Worm (Caenorhabditis elegans) whole organism, young adult: ENCODE data around the gene hlh-11.

Experiments
- B0261.1 ChIP-seq: sonication (generic microtip); optimal IDR thresholded peaks from 2 replicates; lab custom pipeline; 2016; ENCODE audit warnings: mild to moderate bottlenecking, missing genetic modification characterization, moderate library complexity, missing compliant biosample characterization
- F10E7.11 ChIP-seq: sonication (generic microtip); optimal IDR thresholded peaks from 2 replicates; lab custom pipeline; 2017; ENCODE audit warnings: mild to moderate bottlenecking, missing genetic modification characterization, moderate library complexity, missing compliant biosample characterization
- F33H1.4 ChIP-seq: fragments of 200-800 bp; sonication (Bioruptor generic); IDR thresholded peaks from 2 replicates; pipeline ENCODE4 v1.3.6; 2022; ENCODE audit warnings: missing genetic modification reagents, missing genetic modification characterization, missing compliant biosample characterization
- F37B4.10 ChIP-seq: fragments of 200-800 bp; sonication (Bioruptor generic); IDR thresholded peaks from 2 replicates; pipeline ENCODE4 v1.3.6; 2022; ENCODE audit warnings: missing genetic modification characterization, missing compliant biosample characterization
- F39B2.1 ChIP-seq: fragments of 200-800 bp; sonication (Bioruptor generic); IDR thresholded peaks from 2 replicates; pipeline ENCODE4 v1.3.6; 2022; ENCODE audit warnings: missing genetic modification reagents, missing genetic modification characterization, missing compliant biosample characterization
- F49E8.2 ChIP-seq: sonication (generic microtip); optimal IDR thresholded peaks from 3 replicates; lab custom pipeline; 2017; ENCODE audit warnings: missing genetic modification characterization, mild to moderate bottlenecking, missing compliant biosample characterization, antibody characterized with exemption, moderate library complexity; ENCODE audit not compliant: insufficient read depth
- F52B5.7 ChIP-seq: sonication (generic microtip); optimal IDR thresholded peaks from 2 replicates; lab custom pipeline; 2016; ENCODE audit warnings: mild to moderate bottlenecking, missing genetic modification characterization, missing compliant biosample characterization
- F55B11.4 ChIP-seq: sonication (generic microtip); optimal IDR thresholded peaks from 2 replicates; lab custom pipeline; 2016; ENCODE audit warnings: missing compliant biosample characterization, missing genetic modification characterization, borderline replicate concordance; ENCODE audit not compliant: insufficient read depth
- T07F8.4 ChIP-seq: sonication (generic microtip); optimal IDR thresholded peaks from 2 replicates; lab custom pipeline; 2016; ENCODE audit warnings: mild to moderate bottlenecking, missing genetic modification characterization, moderate library complexity, missing compliant biosample characterization
- Y56A3A.18 ChIP-seq: fragments of 200-800 bp; sonication (Bioruptor generic); IDR thresholded peaks from 2 replicates; pipeline ENCODE4 v1.3.6; 2022; ENCODE audit warnings: missing genetic modification reagents, missing genetic modification characterization, missing compliant biosample characterization
- akir-1 ChIP-seq: fragments of 200-800 bp; sonication (Bioruptor generic); optimal IDR thresholded peaks from 2 replicates; lab custom pipeline; 2018; ENCODE audit warnings: mild to moderate bottlenecking, missing genetic modification characterization, moderate library complexity, missing compliant biosample characterization
- attf-3 ChIP-seq: fragments of 200-800 bp; sonication (Bioruptor generic); conservative IDR thresholded peaks from 2 replicates; pipeline ENCODE4 v1.3.6; 2022; ENCODE audit warnings: missing genetic modification reagents, missing genetic modification characterization, missing compliant biosample characterization
- ceh-58 ChIP-seq: fragments of 200-800 bp; sonication (Bioruptor generic); IDR thresholded peaks from 2 replicates; pipeline ENCODE4 v1.3.6; 2022; ENCODE audit warnings: missing genetic modification characterization, missing compliant biosample characterization
- ceh-79 ChIP-seq: sonication (generic microtip); optimal IDR thresholded peaks from 2 replicates; lab custom pipeline; 2017; ENCODE audit warnings: mild to moderate bottlenecking, missing genetic modification characterization, missing compliant biosample characterization
- dpff-1 ChIP-seq: sonication (generic microtip); optimal IDR thresholded peaks from 2 replicates; lab custom pipeline; 2017; ENCODE audit warnings: mild to moderate bottlenecking, missing genetic modification characterization, missing compliant biosample characterization
- egrh-3 ChIP-seq: fragments of 200-800 bp; sonication (Bioruptor generic); IDR thresholded peaks from 2 replicates; pipeline ENCODE4 v1.3.6; 2022; ENCODE audit warnings: missing genetic modification reagents, missing genetic modification characterization, missing compliant biosample characterization
- ets-4 ChIP-seq: fragments of 200-800 bp; sonication (Bioruptor generic); optimal IDR thresholded peaks from 2 replicates; lab custom pipeline; 2018; ENCODE audit warnings: mild to moderate bottlenecking, missing genetic modification characterization, missing compliant biosample characterization
- gei-17 ChIP-seq: fragments of 200-800 bp; sonication (Bioruptor generic); optimal IDR thresholded peaks from 2 replicates; lab custom pipeline; 2018; ENCODE audit warnings: mild to moderate bottlenecking, missing genetic modification characterization, missing compliant biosample characterization
- him-1 ChIP-seq: sonication (generic microtip); optimal IDR thresholded peaks from 2 replicates; lab custom pipeline; 2016; ENCODE audit warnings: missing genotype, missing genetic modification reagents, missing genetic modification characterization, missing compliant biosample characterization
- hmg-1.2 ChIP-seq: fragments of 200-800 bp; sonication (Bioruptor generic); IDR thresholded peaks from 2 replicates; pipeline ENCODE4 v1.3.6; 2022; ENCODE audit warnings: missing genetic modification reagents, missing genetic modification characterization, missing compliant biosample characterization
- hsf-1 ChIP-seq: fragments of 200-800 bp; sonication (Bioruptor generic); IDR thresholded peaks from 2 replicates; pipeline ENCODE4 v1.3.6; 2022; ENCODE audit warnings: missing genetic modification reagents, missing genetic modification characterization, missing compliant biosample characterization
- lag-1 ChIP-seq: fragments of 200-800 bp; sonication (Bioruptor generic); IDR thresholded peaks from 2 replicates; pipeline ENCODE4 v1.3.6; 2022; ENCODE audit warnings: missing genetic modification reagents, missing genetic modification characterization, missing compliant biosample characterization
- lin-26 ChIP-seq: fragments of 200-800 bp; sonication (Bioruptor generic); IDR thresholded peaks from 2 replicates; pipeline ENCODE4 v1.3.6; 2022; ENCODE audit warnings: missing genetic modification reagents, missing genetic modification characterization, missing compliant biosample characterization
- lin-35 ChIP-seq, 3 experiments: fragments of 150-350 bp in 2 of 3; sonication (generic microtip) in 1 of 3; optimal IDR thresholded peaks; 2 replicates each; lab custom pipeline; 2014 to 2018; ENCODE audit warnings: missing biosample characterization in 3 of 3, missing genetic modification characterization in 3 of 3, missing genetic modification reagents in 3 of 3
- lir-1 ChIP-seq: fragments of 200-800 bp; sonication (Bioruptor generic); conservative IDR thresholded peaks from 2 replicates; pipeline ENCODE4 v1.3.6; 2022; ENCODE audit warnings: missing genetic modification reagents, missing genetic modification characterization, missing compliant biosample characterization
- mel-28 ChIP-seq: sonication (generic microtip); optimal IDR thresholded peaks from 2 replicates; lab custom pipeline; 2016; ENCODE audit warnings: borderline replicate concordance, mild to moderate bottlenecking, missing genetic modification characterization, missing compliant biosample characterization
- nhr-120 ChIP-seq: fragments of 200-800 bp; sonication (Bioruptor generic); IDR thresholded peaks from 2 replicates; pipeline ENCODE4 v1.3.6; 2022; ENCODE audit warnings: missing genetic modification characterization, missing compliant biosample characterization
- nhr-90 ChIP-seq: sonication (generic microtip); optimal IDR thresholded peaks from 2 replicates; lab custom pipeline; 2016; ENCODE audit warnings: missing genotype, mild to moderate bottlenecking, missing genetic modification characterization, missing compliant biosample characterization
- pha-4 ChIP-seq: fragments of 150-350 bp; sonication (generic microtip); optimal IDR thresholded peaks from 2 replicates; lab custom pipeline; 2014; ENCODE audit warnings: missing biosample characterization, missing genetic modification reagents, missing genetic modification characterization
- sea-2 ChIP-seq: fragments of 200-800 bp; sonication (Bioruptor generic); IDR thresholded peaks from 2 replicates; pipeline ENCODE4 v1.3.6; 2022; ENCODE audit warnings: missing genetic modification characterization, missing compliant biosample characterization
- snpc-4 ChIP-seq, 5 experiments: fragments of 150-350 bp in 1 of 5; sonication (generic microtip) in 4 of 5; optimal IDR thresholded peaks; 2 replicates each; lab custom pipeline; 2014 to 2018; ENCODE audit warnings: missing genetic modification characterization in 5 of 5, missing biosample characterization in 3 of 5, antibody characterized with exemption in 2 of 5, mild to moderate bottlenecking in 2 of 5, missing compliant biosample characterization in 2 of 5, missing genotype in 2 of 5, moderate library complexity in 2 of 5, missing genetic modification reagents in 1 of 5
- tbp1 ChIP-seq: fragments of 200-800 bp; sonication (Bioruptor generic); optimal IDR thresholded peaks from 2 replicates; lab custom pipeline; 2018; ENCODE audit warnings: mild to moderate bottlenecking, missing genetic modification characterization, missing compliant biosample characterization
- tlf-1 ChIP-seq: fragments of 200-800 bp; sonication (Bioruptor generic); optimal IDR thresholded peaks from 2 replicates; lab custom pipeline; 2018; ENCODE audit warnings: mild to moderate bottlenecking, missing genetic modification characterization, missing compliant biosample characterization
- unc-130 ChIP-seq: sonication (generic microtip); optimal IDR thresholded peaks from 2 replicates; lab custom pipeline; 2016; ENCODE audit warnings: missing genetic modification reagents, missing genetic modification characterization, missing compliant biosample characterization
- unc-62 ChIP-seq: fragments of 150-350 bp; optimal IDR thresholded peaks from 2 replicates; lab custom pipeline; 2014; ENCODE audit warnings: missing biosample characterization, missing genetic modification reagents, missing genetic modification characterization
- zfh-2 ChIP-seq: fragments of 200-800 bp; sonication (Bioruptor generic); conservative IDR thresholded peaks from 2 replicates; pipeline ENCODE4 v1.3.6; 2022; ENCODE audit warnings: missing genetic modification reagents, missing genetic modification characterization, missing compliant biosample characterization
- zim-3 ChIP-seq: sonication (generic microtip); optimal IDR thresholded peaks from 2 replicates; lab custom pipeline; 2017; ENCODE audit warnings: mild to moderate bottlenecking, missing genetic modification characterization, moderate library complexity, missing compliant biosample characterization
- ztf-3 ChIP-seq: fragments of 200-800 bp; sonication (Bioruptor generic); optimal IDR thresholded peaks from 2 replicates; lab custom pipeline; 2018; ENCODE audit warnings: mild to moderate bottlenecking, missing genetic modification characterization, missing compliant biosample characterization

The hlh-11 gene

ce11 chrIII:9639281-9640050, 20.0 kb downstream of the hlh-11 start:
- TF ChIP-seq egrh-3 (GFP tag; lab: Robert Waterston, UW) (peak; percentile 38; the same call in 1 of the 2 replicates), snpc-4 (GFP tag; optimal IDR thresholded peaks at IDR 0.05; lab: Kevin White, UChicago) (no peak), snpc-4 (tag; optimal IDR thresholded peaks at IDR 0.05; lab: Kevin White, UChicago) (no peak), lir-1 (GFP tag; lab: Robert Waterston, UW) (no peak), zfh-2 (GFP tag; lab: Robert Waterston, UW) (peak; percentile 85), lin-26 (GFP tag; lab: Robert Waterston, UW) (no peak), mel-28 (tag; lab: Kevin White, UChicago) (no peak)
- TF ChIP-seq, all 124 proteins: peak for 2

ce11 chrIII:9642110-9642509, 22.6 kb downstream of the hlh-11 start:
- TF ChIP-seq zfh-2 (GFP tag; lab: Robert Waterston, UW) = 0 out of 2 replicates have a peak, but pooled peaks have one; percentile 44
- no peak for TF ChIP-seq F33H1.4 (GFP tag; lab: Robert Waterston, UW)
- TF ChIP-seq, all 124 proteins: peak for 1

ce11 chrIII:9645099-9645498, 25.6 kb downstream of the hlh-11 start:
- TF ChIP-seq lin-35 (GFP tag; optimal IDR thresholded peaks at IDR 0.05; lab: Kevin White, UChicago) = no peak
- TF ChIP-seq attf-3 (GFP tag; lab: Robert Waterston, UW) = no peak
- TF ChIP-seq pha-4 (tag; lab: Kevin White, UChicago) = no peak
- TF ChIP-seq lin-26 (GFP tag; lab: Robert Waterston, UW) = no peak
- no peak for TF ChIP-seq akir-1 (GFP tag; lab: Kevin White, UChicago)
- TF ChIP-seq F49E8.2 (tag; lab: Kevin White, UChicago) = no peak
- no peak for TF ChIP-seq B0261.1 (tag; lab: Kevin White, UChicago)
- no peak for TF ChIP-seq ets-4 (GFP tag; lab: Kevin White, UChicago)
- TF ChIP-seq F55B11.4 (tag; lab: Kevin White, UChicago) = no peak
- TF ChIP-seq him-1 (tag; lab: Kevin White, UChicago) = no peak
- TF ChIP-seq unc-62 (GFP tag; lab: Kevin White, UChicago) = no peak
- TF ChIP-seq F10E7.11 (tag; lab: Kevin White, UChicago) = no peak

- TF ChIP-seq ceh-79 (tag; lab: Kevin White, UChicago) (no peak), gei-17 (GFP tag; lab: Kevin White, UChicago) (no peak), F39B2.1 (GFP tag; lab: Robert Waterston, UW) (no peak), F52B5.7 (tag; lab: Kevin White, UChicago) (no peak), tbp1 (no peak), T07F8.4 (no peak), hsf-1 (GFP tag; lab: Robert Waterston, UW) (no peak), tlf-1 (GFP tag; lab: Kevin White, UChicago) (no peak), unc-130 (GFP tag; lab: Kevin White, UChicago) (no peak), ceh-58 (GFP tag; lab: Robert Waterston, UW) (no peak)
These were observed 27.0 kb downstream of the hlh-11 start for ce11 chrIII:9646440-9647021.

- TF ChIP-seq nhr-120 (GFP tag; lab: Robert Waterston, UW) (no peak), sea-2 (GFP tag; lab: Robert Waterston, UW) (no peak), lin-35 (GFP tag; optimal IDR thresholded peaks at IDR 0.05; lab: Kevin White, UChicago) (no peak), F37B4.10 (GFP tag; lab: Robert Waterston, UW) (no peak), nhr-90 (no peak), dpff-1 (tag; lab: Kevin White, UChicago) (no peak), hmg-1.2 (no peak), Y56A3A.18 (GFP tag; lab: Robert Waterston, UW) (no peak), mel-28 (tag; lab: Kevin White, UChicago) (no peak), attf-3 (GFP tag; lab: Robert Waterston, UW) (no peak), hsf-1 (GFP tag; lab: Robert Waterston, UW) (no peak), zim-3 (tag; lab: Kevin White, UChicago) (no peak), ztf-3 (GFP tag; lab: Kevin White, UChicago) (no peak), lag-1 (GFP tag; lab: Robert Waterston, UW) (no peak)
These were observed 32.4 kb downstream of the hlh-11 start, which contains the start of gene C15H7.3 for ce11 chrIII:9651871-9652270. TSS of gene C15H7.3 (minus strand) at chrIII:9651971.
